Fruit fly (Drosophila melanogaster) whole organism, larva: ENCODE data around the gene CG13722.

Experiments
- noc ChIP-seq: fragments of 200-800 bp; sonication (Bioruptor generic); optimal IDR thresholded peaks from 3 replicates; lab custom pipeline; 2019; ENCODE audit warnings: missing biosample characterization, mild to moderate bottlenecking, missing genetic modification characterization, moderate library complexity

Gene CG13722

DNA sequence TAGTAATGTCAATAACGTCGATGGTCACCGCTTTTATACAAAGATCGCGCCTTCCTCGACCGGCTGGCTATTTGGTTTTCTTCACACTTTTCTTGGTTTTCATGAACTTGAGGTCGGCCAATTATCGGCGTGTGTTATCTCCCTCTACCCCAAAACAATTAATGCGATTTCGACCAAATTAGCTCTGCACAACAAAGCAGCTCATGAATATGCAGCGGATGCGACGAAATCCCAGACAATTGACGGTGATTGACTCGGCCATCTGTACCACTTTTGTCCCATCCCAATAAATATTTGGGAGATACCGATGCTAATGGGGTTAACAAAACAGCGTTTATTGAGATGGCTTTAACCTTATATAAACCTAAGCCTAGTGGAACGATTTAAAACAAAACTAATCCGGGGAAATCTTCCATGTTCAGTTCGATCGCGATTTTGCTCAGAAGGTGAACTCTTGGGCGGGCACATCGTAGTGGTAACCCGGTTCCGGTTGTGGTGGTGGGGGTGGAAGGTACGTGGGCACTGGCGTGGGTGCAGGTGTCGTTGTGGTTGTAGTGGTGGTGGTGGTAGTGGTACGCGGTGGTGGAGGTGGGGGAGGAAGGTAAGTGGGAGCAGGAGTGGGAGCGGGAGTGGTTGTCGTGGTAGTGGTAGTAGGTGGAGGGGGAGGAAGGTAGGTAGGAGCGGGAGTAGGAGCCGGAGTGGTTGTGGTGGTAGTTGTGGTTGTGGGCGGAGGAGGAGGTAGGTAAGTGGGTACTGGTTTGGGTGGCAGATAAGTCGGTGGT, 30.3 kb downstream of the CG13722 start, which contains the start of gene CG15022:
CG15022 (minus strand) TSS at position 11 of the 782 bp plus-strand sequence.
- TF ChIP-seq noc (tag; lab: Kevin White, UChicago), result no peak

DNA sequence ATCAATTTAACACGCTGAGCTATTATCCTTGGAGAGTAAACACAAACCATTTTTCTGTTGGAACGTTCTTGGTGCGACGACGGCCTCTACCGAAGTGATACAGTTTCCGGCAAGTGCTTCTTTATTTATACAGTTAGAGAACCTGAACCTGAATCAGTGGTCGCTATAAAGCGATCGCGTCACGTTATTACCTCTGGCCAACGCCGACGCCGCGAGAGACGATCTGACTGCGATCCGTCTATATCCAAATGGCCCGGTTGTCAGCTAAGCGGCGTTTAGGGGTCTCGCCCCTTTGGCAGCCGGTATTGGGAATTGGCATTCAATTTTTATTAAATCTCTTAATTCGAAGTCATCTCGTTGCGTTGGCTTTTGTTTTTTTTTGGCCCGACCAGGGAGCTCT, 32.7 kb downstream of the CG13722 start, which contains the start of gene CG11345:
CG11345 (minus strand) TSS at position 101 of the 400 bp plus-strand sequence.
- no peak for TF ChIP-seq noc (tag; lab: Kevin White, UChicago)

DNA sequence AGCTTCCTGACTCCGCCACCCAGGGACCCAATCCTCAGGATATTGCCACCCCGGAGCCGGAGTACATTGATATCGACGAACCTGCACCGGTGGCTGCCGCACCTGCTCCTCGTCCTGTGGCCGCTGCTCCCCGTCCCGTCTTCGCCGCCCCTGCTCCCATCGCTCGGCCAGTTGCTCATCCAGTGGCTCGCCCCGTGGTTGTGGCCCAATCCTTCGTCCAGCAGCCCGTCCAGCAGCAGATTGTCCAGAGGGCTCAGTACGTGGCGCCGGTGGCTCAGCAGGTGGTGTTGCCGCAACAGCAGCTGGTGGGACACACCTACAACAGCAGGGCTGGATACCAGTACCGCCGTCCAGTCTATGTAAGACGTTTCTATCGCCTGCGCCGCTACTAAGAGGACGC, 43.5 kb downstream of the CG13722 start:
- no peak for TF ChIP-seq noc (tag; lab: Kevin White, UChicago)

DNA sequence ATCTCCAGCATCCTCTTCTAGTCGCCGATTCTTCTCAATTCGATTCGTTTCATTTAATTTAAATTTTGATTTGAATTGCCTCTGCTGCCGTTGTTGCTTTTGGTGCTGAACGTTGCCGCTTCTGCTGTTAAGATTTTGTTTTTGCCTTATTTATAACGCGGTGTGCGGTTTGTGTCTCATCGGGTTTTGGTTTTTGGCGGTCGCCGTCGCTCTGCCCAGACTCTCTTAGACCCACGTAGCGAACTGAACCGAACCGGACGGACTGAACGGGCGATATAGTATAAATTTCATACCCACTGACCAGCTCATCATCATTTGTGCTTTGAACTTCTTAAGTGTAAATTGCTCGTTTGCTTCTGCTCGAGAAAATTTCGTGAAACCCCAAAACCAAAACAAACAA, 44.5 kb downstream of the CG13722 start, which contains the start of gene CG12607:
CG12607 (plus strand) TSS at position 301 of the 400 bp plus-strand sequence.
- TF ChIP-seq noc (tag; lab: Kevin White, UChicago), result no peak

DNA sequence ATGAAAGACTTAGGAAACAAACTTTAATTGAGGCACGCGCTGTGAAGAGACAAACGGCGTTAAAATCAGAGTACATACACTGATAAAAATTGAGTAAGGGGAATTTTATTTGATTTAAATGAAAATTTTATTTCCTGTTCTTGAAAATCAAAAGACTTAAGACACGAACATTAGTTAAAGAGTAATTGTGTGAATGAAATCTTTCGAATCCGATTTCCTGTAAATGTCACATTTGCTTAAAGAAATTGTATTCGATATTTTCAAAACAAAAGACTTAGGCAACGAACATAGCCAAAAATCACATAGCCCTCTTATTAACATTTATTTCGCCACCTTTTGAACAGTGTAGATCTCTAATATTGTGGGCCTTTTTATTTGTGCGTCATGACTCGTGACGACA, 44.9 kb downstream of the CG13722 start:
- TF ChIP-seq noc (tag; lab: Kevin White, UChicago), result peak; percentile 69

DNA sequence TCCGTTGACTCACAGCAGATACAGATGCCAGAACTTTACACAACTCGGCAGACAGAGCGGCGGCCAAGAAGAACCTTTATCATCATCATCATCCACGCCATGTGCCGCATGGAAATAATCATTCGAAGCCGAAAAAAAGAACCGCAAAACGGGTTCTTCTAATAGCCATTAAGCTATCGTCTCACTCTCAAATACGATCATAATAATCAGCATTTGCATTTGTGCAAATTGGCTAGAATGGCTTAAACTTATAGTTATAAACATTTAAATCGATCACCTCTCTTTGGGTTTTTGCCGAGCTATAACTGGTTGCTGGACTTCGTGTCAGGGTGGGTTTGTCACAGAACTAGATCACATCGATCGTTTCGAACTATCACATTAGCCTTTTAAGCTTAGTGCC, 48.6 kb downstream of the CG13722 start:
- no peak for TF ChIP-seq noc (tag; lab: Kevin White, UChicago)

DNA sequence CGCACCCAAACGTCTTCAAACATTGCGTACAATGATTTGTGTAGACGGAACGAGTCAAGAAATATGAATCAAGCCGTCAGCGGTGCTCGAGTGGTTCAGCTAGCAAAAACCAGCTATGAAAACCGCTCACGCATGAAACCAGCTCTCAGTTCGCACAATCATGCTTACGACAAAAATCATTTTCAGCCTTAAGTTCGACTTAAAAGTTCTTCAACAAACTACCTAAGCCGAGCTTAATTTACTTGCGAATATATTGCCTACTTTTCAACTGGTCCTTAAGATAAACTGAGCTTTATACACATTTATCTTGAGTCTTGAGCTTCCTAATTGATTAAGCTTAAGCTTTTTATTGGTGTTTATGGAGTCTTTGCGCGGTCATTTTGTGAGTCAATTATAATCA, 50.6 kb downstream of the CG13722 start:
- TF ChIP-seq noc (tag; lab: Kevin White, UChicago), result no peak

- no peak for TF ChIP-seq noc (tag; lab: Kevin White, UChicago)
These were observed 54.3 kb downstream of the CG13722 start, which contains the start of gene CG15021 for dm6 chr3L:4436421-4436820. TSS of gene CG15021 (plus strand) at chr3L:4436721.
